Fruit fly (Drosophila melanogaster) whole organism, adult: ENCODE measurements around the gene CG1575.

Experiments
- CG14711 ChIP-seq: fragments of 200-800 bp; sonication (Bioruptor generic); optimal IDR thresholded peaks from 2 replicates; lab custom pipeline; 2018; ENCODE audit warnings: missing biosample characterization, mild to moderate bottlenecking, missing genetic modification characterization, moderate library complexity
- CG33017 ChIP-seq: fragments of 200-800 bp; sonication (Bioruptor generic); optimal IDR thresholded peaks from 2 replicates; lab custom pipeline; 2018; ENCODE audit warnings: missing biosample characterization, mild to moderate bottlenecking, missing genetic modification characterization, moderate library complexity
- CG7045 ChIP-seq: fragments of 200-800 bp; sonication (Bioruptor generic); optimal IDR thresholded peaks from 2 replicates; lab custom pipeline; 2017; ENCODE audit warnings: missing biosample characterization, mild to moderate bottlenecking, missing genetic modification characterization
- CG7101 ChIP-seq: fragments of 200-800 bp; sonication (Bioruptor generic); optimal IDR thresholded peaks from 2 replicates; lab custom pipeline; 2018; ENCODE audit warnings: missing biosample characterization, mild to moderate bottlenecking, missing genetic modification characterization, moderate library complexity
- Clk ChIP-seq: fragments of 200-800 bp; sonication (Bioruptor generic); optimal IDR thresholded peaks from 2 replicates; lab custom pipeline; 2017; ENCODE audit warnings: missing biosample characterization, missing genetic modification characterization
- Crg-1 ChIP-seq: fragments of 200-800 bp; sonication (Bioruptor generic); optimal IDR thresholded peaks from 2 replicates; lab custom pipeline; 2016; ENCODE audit warnings: missing biosample characterization, missing genetic modification characterization
- Hr96 ChIP-seq: fragments of 200-800 bp; sonication (Bioruptor generic); optimal IDR thresholded peaks from 2 replicates; lab custom pipeline; 2016; ENCODE audit warnings: missing biosample characterization, missing genetic modification characterization
- Mnt ChIP-seq: fragments of 200-800 bp; sonication (Bioruptor generic); optimal IDR thresholded peaks from 2 replicates; lab custom pipeline; 2016; ENCODE audit warnings: missing biosample characterization, mild to moderate bottlenecking, missing genetic modification characterization
- cnc ChIP-seq, 2 experiments: fragments of >200 bp; optimal IDR thresholded peaks; 2 replicates each; lab custom pipeline; 2017
- kay ChIP-seq: fragments of 200-800 bp; sonication (Bioruptor generic); peaks from one replicate; lab custom pipeline; 2016; ENCODE audit warnings: missing biosample characterization, missing genetic modification characterization, borderline replicate concordance
- ovo ChIP-seq: fragments of 200-800 bp; sonication (Bioruptor generic); optimal IDR thresholded peaks from 2 replicates; lab custom pipeline; 2016; ENCODE audit warnings: missing biosample characterization, missing genetic modification characterization

- TF ChIP-seq Mnt (GFP tag; lab: Kevin White, UChicago) (no peak), Clk (GFP tag; lab: Kevin White, UChicago) (no peak), CG14711 (tag; lab: Kevin White, UChicago) (no peak), CG33017 (tag; lab: Kevin White, UChicago) (no peak), CG7101 (tag; lab: Kevin White, UChicago) (no peak), CG7045 (GFP tag; lab: Kevin White, UChicago) (no peak), cnc (optimal IDR thresholded peaks at IDR 0.05; lab: Kevin White, UChicago) (no peak), Crg-1 (GFP tag; lab: Kevin White, UChicago) (no peak), kay (GFP tag; lab: Kevin White, UChicago) (no peak), Hr96 (GFP tag; lab: Kevin White, UChicago) (no peak), ovo (GFP tag; lab: Kevin White, UChicago) (no peak)
Measured at dm6 chrX:8137285-8137684, 20.5 kb downstream of the CG1575 start.
